Fruit fly (Drosophila melanogaster): Measurements from ENCODE around the gene CG15056.
A peak's percentile ranks its signal among the peaks of the same experiment; 100 is the strongest.

Gene CG15056

DNA sequence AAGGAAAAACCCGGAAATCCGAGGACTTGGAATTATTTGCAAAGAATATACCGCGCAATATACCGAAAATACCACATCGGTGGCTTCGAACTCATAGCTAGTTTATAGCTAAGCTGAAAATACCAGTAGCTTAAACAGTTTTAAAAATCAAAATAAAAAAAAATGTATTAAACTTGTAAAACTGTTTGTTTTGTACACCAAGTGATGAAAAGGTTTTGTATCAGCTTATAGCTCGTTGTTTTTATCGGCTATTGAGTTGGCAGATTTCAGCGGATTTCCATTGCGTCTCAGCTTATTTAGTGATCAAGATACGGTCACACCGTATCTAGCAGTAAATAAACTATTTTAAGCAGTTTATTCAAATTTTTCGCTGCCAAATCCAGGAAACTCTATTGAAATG, 35.4 kb upstream of the CG15056 start, which contains the start of the genes por and CG6179 (continued):
- TF ChIP-seq caup (GFP tag; optimal IDR thresholded peaks at IDR 0.05; ENCODE audit: severe bottlenecking), result no peak
- no peak for TF ChIP-seq scrt (GFP tag; optimal IDR thresholded peaks at IDR 0.05)
- no peak for TF ChIP-seq seq (GFP tag; IDR thresholded peaks at IDR 0.05)
- no peak for TF ChIP-seq Opbp (GFP tag; IDR thresholded peaks at IDR 0.05; ENCODE audit: partially characterized antibody)
- no peak for TF ChIP-seq Pdp1 (GFP tag; optimal IDR thresholded peaks at IDR 0.05)
- TF ChIP-seq wdn (GFP tag; IDR thresholded peaks at IDR 0.05), result no peak
- no peak for TF ChIP-seq B-H1 (GFP tag; IDR thresholded peaks at IDR 0.05)
- no peak for TF ChIP-seq CG2875 (GFP tag; optimal IDR thresholded peaks at IDR 0.05)
- no peak for TF ChIP-seq crp (GFP tag; optimal IDR thresholded peaks at IDR 0.05)
- TF ChIP-seq CG9727 (GFP tag; optimal IDR thresholded peaks at IDR 0.05), result no peak
- no peak for TF ChIP-seq onecut (GFP tag; IDR thresholded peaks at IDR 0.05)
- TF ChIP-seq row (GFP tag; IDR thresholded peaks at IDR 0.05), result peak; percentile 64
- TF ChIP-seq en (GFP tag; optimal IDR thresholded peaks at IDR 0.05), result no peak
- peak; percentile 60 for TF ChIP-seq MBD-R2 (GFP tag; IDR thresholded peaks at IDR 0.05)
- no peak for TF ChIP-seq CG17912 (GFP tag; optimal IDR thresholded peaks at IDR 0.05)
- no peak for TF ChIP-seq tap (tag; optimal IDR thresholded peaks at IDR 0.05)
- TF ChIP-seq CG4360 (GFP tag; IDR thresholded peaks at IDR 0.05), result no peak
- TF ChIP-seq tup (GFP tag; optimal IDR thresholded peaks at IDR 0.05), result no peak
- no peak for TF ChIP-seq lola (GFP tag; optimal IDR thresholded peaks at IDR 0.05)
- no peak for TF ChIP-seq kay (GFP tag; optimal IDR thresholded peaks at IDR 0.05)
- peak; percentile 33 for TF ChIP-seq CG14710 (tag; optimal IDR thresholded peaks at IDR 0.05)
- no peak for TF ChIP-seq GATAe (GFP tag; conservative IDR thresholded peaks at IDR 0.05)
- TF ChIP-seq Six4 (GFP tag; optimal IDR thresholded peaks at IDR 0.05), result no peak
- peak; percentile 45 for TF ChIP-seq YL-1 (GFP tag; optimal IDR thresholded peaks at IDR 0.05)
- no peak for TF ChIP-seq amos (GFP tag; IDR thresholded peaks at IDR 0.05; ENCODE audit: partially characterized antibody)
- no peak for TF ChIP-seq CG10543 (GFP tag; optimal IDR thresholded peaks at IDR 0.05)
- peak; percentile 50 for TF ChIP-seq sens (GFP tag)
- no peak for TF ChIP-seq CG16863 (GFP tag; optimal IDR thresholded peaks at IDR 0.05)
- TF ChIP-seq mam (GFP tag; optimal IDR thresholded peaks at IDR 0.05), result no peak
- TF ChIP-seq CG5245 (GFP tag; optimal IDR thresholded peaks at IDR 0.05), result no peak
- peak; percentile 19 for TF ChIP-seq CG2116 (GFP tag; optimal IDR thresholded peaks at IDR 0.05)
- TF ChIP-seq gcm (GFP tag; optimal IDR thresholded peaks at IDR 0.05), result no peak
- TF ChIP-seq Trl (optimal IDR thresholded peaks at IDR 0.05), result no peak
- TF ChIP-seq Trl (GFP tag; optimal IDR thresholded peaks at IDR 0.05), result no peak
- TF ChIP-seq sc (optimal IDR thresholded peaks at IDR 0.05), result no peak
- TF ChIP-seq sc (GFP tag; optimal IDR thresholded peaks at IDR 0.05), result no peak
- TF ChIP-seq lbe (GFP tag; optimal IDR thresholded peaks at IDR 0.05), result no peak
- TF ChIP-seq CG17328 (GFP tag; IDR thresholded peaks at IDR 0.05), result no peak
- no peak for TF ChIP-seq Bgb (GFP tag; IDR thresholded peaks at IDR 0.05; ENCODE audit: partially characterized antibody)
- peak; percentile 79 for TF ChIP-seq Sry-β (GFP tag; optimal IDR thresholded peaks at IDR 0.05)
- TF ChIP-seq zen2 (GFP tag; IDR thresholded peaks at IDR 0.05; ENCODE audit: partially characterized antibody), result no peak
- no peak for TF ChIP-seq CG9215 (GFP tag; IDR thresholded peaks at IDR 0.05)
- TF ChIP-seq Oaz (GFP tag; IDR thresholded peaks at IDR 0.05), result no peak
- no peak for TF ChIP-seq mirr (GFP tag; optimal IDR thresholded peaks at IDR 0.05)
- TF ChIP-seq gfzf (GFP tag; optimal IDR thresholded peaks at IDR 0.05), result peak; percentile 70
- TF ChIP-seq CG2678 (tag; optimal IDR thresholded peaks at IDR 0.05), result no peak
- no peak for TF ChIP-seq bab2 (GFP tag; optimal IDR thresholded peaks at IDR 0.05)
- TF ChIP-seq CG12659 (GFP tag; optimal IDR thresholded peaks at IDR 0.05), result peak; percentile 20
- TF ChIP-seq Sry-δ (GFP tag; optimal IDR thresholded peaks at IDR 0.05), result no peak
- TF ChIP-seq Ets97D (GFP tag; optimal IDR thresholded peaks at IDR 0.05), result peak; percentile 19
- no peak for TF ChIP-seq Nf-YA (GFP tag; IDR thresholded peaks at IDR 0.05)
- TF ChIP-seq chm (GFP tag; IDR thresholded peaks at IDR 0.05), result no peak
